Fruit fly (Drosophila melanogaster): ENCODE measurements around the gene CG5111.
A peak's percentile ranks its signal among the peaks of the same experiment; 100 is the strongest.

Gene CG5111

dm6 chr3R:25489685-25490084 is 16.4 kb upstream of the CG5111 start (continued):
- TF ChIP-seq gfzf (GFP tag; optimal IDR thresholded peaks at IDR 0.05) (no peak), hkb (optimal IDR thresholded peaks at IDR 0.05) (no peak), hkb (GFP tag; IDR thresholded peaks at IDR 0.05) (no peak), pan (optimal IDR thresholded peaks at IDR 0.05) (no peak), pan (GFP tag; optimal IDR thresholded peaks at IDR 0.05 in 1 of 2, IDR thresholded peaks at IDR 0.05 in 1 of 2) (peak in 1 of 2 experiments; percentile 10), Poxn (GFP tag; IDR thresholded peaks at IDR 0.05) (no peak), H2.0 (GFP tag; IDR thresholded peaks at IDR 0.05) (no peak), Rfx (GFP tag; IDR thresholded peaks at IDR 0.05) (no peak), btn (GFP tag; optimal IDR thresholded peaks at IDR 0.05) (no peak), scrt (GFP tag; optimal IDR thresholded peaks at IDR 0.05) (no peak), sisA (GFP tag; IDR thresholded peaks at IDR 0.05) (0 out of 2 replicates have a peak, but pooled peaks have one; percentile 18), vnd (GFP tag; IDR thresholded peaks at IDR 0.05; ENCODE audit: partially characterized antibody) (peak; percentile 70), CG10366 (GFP tag; IDR thresholded peaks at IDR 0.05) (no peak), prd (optimal IDR thresholded peaks at IDR 0.05) (no peak), prd (GFP tag; IDR thresholded peaks at IDR 0.05) (peak; percentile 10; the same call in 1 of the 3 replicates), Optix (GFP tag; IDR thresholded peaks at IDR 0.05) (peak; percentile 12; the same call in 1 of the 3 replicates), rib (GFP tag; IDR thresholded peaks at IDR 0.05) (no peak), CG3407 (GFP tag; optimal IDR thresholded peaks at IDR 0.05) (no peak), CG7963 (GFP tag; IDR thresholded peaks at IDR 0.05; ENCODE audit: partially characterized antibody) (peak; percentile 55; the same call in 2 of the 3 replicates), sqz (GFP tag; optimal IDR thresholded peaks at IDR 0.05) (peak; percentile 8), amos (GFP tag; IDR thresholded peaks at IDR 0.05; ENCODE audit: partially characterized antibody) (peak; percentile 67), CG14860 (GFP tag; IDR thresholded peaks at IDR 0.05; ENCODE audit: partially characterized antibody) (peak; percentile 66; the same call in 1 of the 3 replicates), CG10654 (GFP tag; optimal IDR thresholded peaks at IDR 0.05) (no peak), nerfin-2 (GFP tag; IDR thresholded peaks at IDR 0.05; ENCODE audit: partially characterized antibody) (peak; percentile 60; the same call in 1 of the 2 replicates), hb (GFP tag; IDR thresholded peaks at IDR 0.05; ENCODE audit: partially characterized antibody) (0 out of 3 replicates have a peak, but pooled peaks have one; percentile 23)

DNA sequence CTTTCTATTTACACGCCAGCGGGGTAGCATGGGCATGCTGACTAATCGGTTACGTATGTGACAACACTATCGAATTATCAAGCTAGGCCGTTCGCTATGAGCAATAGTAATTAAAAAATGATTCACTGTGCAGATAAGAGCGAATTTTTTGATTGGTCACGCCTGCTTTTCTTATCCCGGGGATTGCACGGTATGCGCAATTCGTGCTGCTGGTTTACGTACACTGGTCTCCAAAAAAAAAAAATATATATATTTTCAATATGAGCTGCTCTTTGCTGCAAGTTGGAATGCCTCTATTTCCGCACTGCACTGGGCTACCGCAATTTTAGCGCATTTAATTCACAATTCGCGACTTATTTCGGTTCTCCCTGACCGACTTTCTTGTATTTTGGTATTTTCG is 15.7 kb upstream of the CG5111 start:
- TF ChIP-seq Spps (tag; optimal IDR thresholded peaks at IDR 0.05) (no peak), zen (tag; optimal IDR thresholded peaks at IDR 0.05) (no peak), nom (GFP tag; optimal IDR thresholded peaks at IDR 0.05) (no peak), CG7372 (GFP tag; IDR thresholded peaks at IDR 0.05) (no peak), CG9932 (GFP tag; IDR thresholded peaks at IDR 0.05) (peak; percentile 3; the same call in 1 of the 2 replicates), gfzf (GFP tag; optimal IDR thresholded peaks at IDR 0.05) (no peak), Aef1 (GFP tag; IDR thresholded peaks at IDR 0.05) (0 out of 3 replicates have a peak, but pooled peaks have one; percentile 10), mam (GFP tag; optimal IDR thresholded peaks at IDR 0.05) (no peak), seq (GFP tag; IDR thresholded peaks at IDR 0.05) (peak; percentile 57; the same call in 1 of the 2 replicates), CTCF (GFP tag; optimal IDR thresholded peaks at IDR 0.05) (no peak), Oaz (GFP tag; IDR thresholded peaks at IDR 0.05) (no peak), sima (GFP tag; optimal IDR thresholded peaks at IDR 0.05) (no peak), sisA (GFP tag; IDR thresholded peaks at IDR 0.05) (peak; percentile 41), gsb-n (tag; optimal IDR thresholded peaks at IDR 0.05) (peak; percentile 2), hth (optimal IDR thresholded peaks at IDR 0.05) (no peak), Lim3 (GFP tag; IDR thresholded peaks at IDR 0.05) (0 out of 2 replicates have a peak, but pooled peaks have one; percentile 12), CG7839 (tag; optimal IDR thresholded peaks at IDR 0.05) (peak; percentile 30), az2 (GFP tag; optimal IDR thresholded peaks at IDR 0.05) (peak; percentile 19), Opbp (GFP tag; IDR thresholded peaks at IDR 0.05; ENCODE audit: partially characterized antibody) (no peak), Dbx (GFP tag; IDR thresholded peaks at IDR 0.05) (no peak), ash1 (GFP tag; optimal IDR thresholded peaks at IDR 0.05) (no peak), CG31441 (GFP tag; IDR thresholded peaks at IDR 0.05) (no peak), CG10274 (GFP tag; optimal IDR thresholded peaks at IDR 0.05) (no peak), CG17328 (GFP tag; IDR thresholded peaks at IDR 0.05) (peak; percentile 34; the same call in 1 of the 2 replicates), Awh (GFP tag; IDR thresholded peaks at IDR 0.05) (no peak), CG11723 (GFP tag; optimal IDR thresholded peaks at IDR 0.05) (peak; percentile 17), kah (GFP tag; optimal IDR thresholded peaks at IDR 0.05) (no peak), Taf1 (GFP tag; IDR thresholded peaks at IDR 0.05) (0 out of 2 replicates have a peak, but pooled peaks have one; percentile 9), HLH4C (GFP tag; IDR thresholded peaks at IDR 0.05; ENCODE audit: partially characterized antibody) (no peak)

Measured in whole organism, embryonic.